Fruit fly (Drosophila melanogaster) whole organism, embryonic: ENCODE measurements around the gene ppk13.
A peak's percentile ranks its signal among the peaks of the same experiment; 100 is the strongest.

Experiments used
- Abd-B ChIP-seq: fragments of 200-800 bp; sonication (Bioruptor generic); optimal IDR thresholded peaks from 2 replicates; lab custom pipeline; 2018; ENCODE audit warnings: missing biosample characterization, mild to moderate bottlenecking, missing genetic modification characterization, moderate library complexity
- Antp ChIP-seq: fragments of 200-800 bp; sonication (Bioruptor generic); optimal IDR thresholded peaks from 3 replicates; lab custom pipeline; 2016; ENCODE audit warnings: missing biosample characterization, missing genetic modification characterization
- Atf3 ChIP-seq: fragments of 200-800 bp; sonication (Bioruptor generic); optimal IDR thresholded peaks from 3 replicates; lab custom pipeline; 2016; ENCODE audit warnings: missing biosample characterization, missing genetic modification characterization
- Atf6 ChIP-seq: fragments of 200-800 bp; sonication (Bioruptor generic); IDR thresholded peaks from 2 replicates; pipeline ENCODE4 v1.3.6; 2022; ENCODE audit warnings: missing biosample characterization, missing genetic modification characterization
- BEAF-32 ChIP-seq: fragments of 200-800 bp; sonication (Bioruptor generic); optimal IDR thresholded peaks from 3 replicates; lab custom pipeline; 2017; ENCODE audit warnings: missing biosample characterization, missing genetic modification characterization, mild to moderate bottlenecking, moderate library complexity, missing genetic modification reagents
- CG10431 ChIP-seq: fragments of 200-800 bp; sonication (Bioruptor generic); optimal IDR thresholded peaks from 3 replicates; lab custom pipeline; 2018; ENCODE audit warnings: missing biosample characterization, mild to moderate bottlenecking, missing genetic modification characterization
- CG13123 ChIP-seq: fragments of 200-800 bp; sonication (Bioruptor generic); optimal IDR thresholded peaks from 2 replicates; lab custom pipeline; 2016; ENCODE audit warnings: missing biosample characterization, missing genetic modification characterization
- CG13775 ChIP-seq: fragments of 200-800 bp; sonication (Bioruptor generic); optimal IDR thresholded peaks from 3 replicates; lab custom pipeline; 2017; ENCODE audit warnings: missing biosample characterization, mild to moderate bottlenecking, missing genetic modification characterization
- CG15269 ChIP-seq: fragments of 200-800 bp; sonication (Bioruptor generic); optimal IDR thresholded peaks from 2 replicates; lab custom pipeline; 2018; ENCODE audit warnings: missing biosample characterization, mild to moderate bottlenecking, missing genetic modification characterization, moderate library complexity
- CG15514 ChIP-seq: fragments of 200-800 bp; sonication (Bioruptor generic); optimal IDR thresholded peaks from 3 replicates; lab custom pipeline; 2017; ENCODE audit warnings: missing biosample characterization, missing genetic modification characterization, mild to moderate bottlenecking, moderate library complexity, missing genetic modification reagents
- CG15696 ChIP-seq: fragments of 200-800 bp; sonication (Bioruptor generic); optimal IDR thresholded peaks from 2 replicates; lab custom pipeline; 2019; ENCODE audit warnings: missing biosample characterization, mild to moderate bottlenecking, missing genetic modification characterization, moderate library complexity
- CG17186 ChIP-seq: fragments of 200-800 bp; sonication (Bioruptor generic); optimal IDR thresholded peaks from 3 replicates; lab custom pipeline; 2017; ENCODE audit warnings: missing biosample characterization, missing genetic modification reagents, missing genetic modification characterization
- CG17328 ChIP-seq: fragments of 200-800 bp; sonication (Bioruptor generic); IDR thresholded peaks from 2 replicates; pipeline ENCODE4 v1.3.6; 2022; ENCODE audit warnings: missing biosample characterization, missing genetic modification characterization
- CG18011 ChIP-seq: fragments of 200-800 bp; sonication (Bioruptor generic); optimal IDR thresholded peaks from 2 replicates; lab custom pipeline; 2017; ENCODE audit warnings: missing biosample characterization, missing genetic modification characterization, mild to moderate bottlenecking, moderate library complexity, missing genotype
- CG34422 ChIP-seq: fragments of 200-800 bp; sonication (Bioruptor generic); IDR thresholded peaks from 3 replicates; pipeline ENCODE4 v1.3.6; 2022; ENCODE audit warnings: missing biosample characterization, missing genetic modification characterization
- CG5953 ChIP-seq: fragments of 200-800 bp; sonication (Bioruptor generic); IDR thresholded peaks from 2 replicates; pipeline ENCODE4 v1.3.6; 2022; ENCODE audit warnings: missing biosample characterization, missing genetic modification characterization
- CG7987 ChIP-seq: fragments of 200-800 bp; sonication (Bioruptor generic); optimal IDR thresholded peaks from 2 replicates; lab custom pipeline; 2018; ENCODE audit warnings: missing biosample characterization, mild to moderate bottlenecking, missing genetic modification characterization, moderate library complexity
- CG8944 ChIP-seq: fragments of 200-800 bp; sonication (Bioruptor generic); optimal IDR thresholded peaks from 3 replicates; lab custom pipeline; 2016; ENCODE audit warnings: missing biosample characterization, missing genetic modification characterization
- CG9817 ChIP-seq: fragments of 200-800 bp; sonication (Bioruptor generic); optimal IDR thresholded peaks from 2 replicates; lab custom pipeline; 2018; ENCODE audit warnings: missing biosample characterization, mild to moderate bottlenecking, missing genetic modification characterization, moderate library complexity
- CoRest ChIP-seq: fragments of 200-800 bp; sonication (Bioruptor generic); optimal IDR thresholded peaks from 3 replicates; lab custom pipeline; 2018; ENCODE audit warnings: missing biosample characterization, mild to moderate bottlenecking, missing genetic modification characterization, moderate library complexity
- Eip74EF ChIP-seq, 2 experiments: fragments of 200-800 bp in 1 of 2; fragments of >200 bp in 1 of 2; sonication (Bioruptor generic) in 1 of 2; optimal IDR thresholded peaks; 2 replicates each; lab custom pipeline; 2017 to 2019; ENCODE audit warnings: missing biosample characterization in 2 of 2, missing genetic modification characterization in 2 of 2, mild to moderate bottlenecking in 1 of 2, moderate library complexity in 1 of 2
- Ets97D ChIP-seq: fragments of 200-800 bp; sonication (Bioruptor generic); optimal IDR thresholded peaks from 3 replicates; lab custom pipeline; 2016; ENCODE audit warnings: missing biosample characterization, missing genetic modification characterization
- Fer2 ChIP-seq: fragments of 200-800 bp; sonication (Bioruptor generic); optimal IDR thresholded peaks from 2 replicates; lab custom pipeline; 2018; ENCODE audit warnings: missing biosample characterization, mild to moderate bottlenecking, missing genetic modification characterization, moderate library complexity
- HmgD ChIP-seq: fragments of 200-800 bp; sonication (Bioruptor generic); optimal IDR thresholded peaks from 3 replicates; lab custom pipeline; 2016; ENCODE audit warnings: missing biosample characterization, missing genetic modification characterization
- MBD-R2 ChIP-seq: fragments of 200-800 bp; sonication (Bioruptor generic); IDR thresholded peaks from 2 replicates; pipeline ENCODE4 v1.3.6; 2022; ENCODE audit warnings: missing biosample characterization, missing genetic modification characterization
- Neu2 ChIP-seq: fragments of 200-800 bp; sonication (Bioruptor generic); optimal IDR thresholded peaks from 3 replicates; lab custom pipeline; 2016; ENCODE audit warnings: missing biosample characterization, missing genetic modification characterization, borderline replicate concordance
- NfI ChIP-seq: fragments of 200-800 bp; sonication (Bioruptor generic); optimal IDR thresholded peaks from 3 replicates; lab custom pipeline; 2018; ENCODE audit warnings: missing biosample characterization, mild to moderate bottlenecking, missing genetic modification characterization, moderate library complexity
- Poxn ChIP-seq: fragments of 200-800 bp; sonication (Bioruptor generic); IDR thresholded peaks from 2 replicates; pipeline ENCODE4 v1.3.6; 2022; ENCODE audit warnings: missing biosample characterization, missing genetic modification characterization
- cato ChIP-seq: fragments of 200-800 bp; sonication (Bioruptor generic); optimal IDR thresholded peaks from 2 replicates; lab custom pipeline; 2016; ENCODE audit warnings: missing biosample characterization, missing genetic modification characterization, borderline replicate concordance
- fru ChIP-seq: fragments of >200 bp; optimal IDR thresholded peaks from 2 replicates; lab custom pipeline; 2017
- fu2 ChIP-seq: fragments of 200-800 bp; sonication (Bioruptor generic); optimal IDR thresholded peaks from 2 replicates; lab custom pipeline; 2016; ENCODE audit warnings: missing biosample characterization, missing genetic modification characterization
- grn ChIP-seq: fragments of 200-800 bp; sonication (Bioruptor generic); optimal IDR thresholded peaks from 3 replicates; lab custom pipeline; 2017; ENCODE audit warnings: missing biosample characterization, missing genetic modification characterization
- gsb ChIP-seq: fragments of 200-800 bp; sonication (Bioruptor generic); IDR thresholded peaks from 2 replicates; pipeline ENCODE4 v1.3.6; 2022; ENCODE audit warnings: missing biosample characterization, missing genetic modification characterization
- her ChIP-seq: fragments of 200-800 bp; sonication (Bioruptor generic); optimal IDR thresholded peaks from 2 replicates; lab custom pipeline; 2016; ENCODE audit warnings: missing biosample characterization, missing genetic modification characterization
- lab ChIP-seq: fragments of 200-800 bp; sonication (Bioruptor generic); optimal IDR thresholded peaks from 3 replicates; lab custom pipeline; 2017; ENCODE audit warnings: missing biosample characterization, missing genetic modification characterization, mild to moderate bottlenecking, moderate library complexity, missing genetic modification reagents
- nmo ChIP-seq: fragments of 200-800 bp; sonication (Bioruptor generic); optimal IDR thresholded peaks from 2 replicates; lab custom pipeline; 2018; ENCODE audit warnings: missing biosample characterization, mild to moderate bottlenecking, missing genetic modification characterization, moderate library complexity
- odd ChIP-seq: fragments of 200-800 bp; sonication (Bioruptor generic); optimal IDR thresholded peaks from 2 replicates; lab custom pipeline; 2017; ENCODE audit warnings: missing biosample characterization, mild to moderate bottlenecking, missing genetic modification characterization
- otp ChIP-seq: fragments of 200-800 bp; sonication (Bioruptor generic); IDR thresholded peaks from 3 replicates; pipeline ENCODE4, ENCODE4 v1.3.6; 2022; ENCODE audit warnings: missing biosample characterization, missing genetic modification characterization
- pum ChIP-seq: fragments of 200-800 bp; sonication (Bioruptor generic); optimal IDR thresholded peaks from 2 replicates; lab custom pipeline; 2016; ENCODE audit warnings: missing biosample characterization, missing genetic modification characterization
- repo ChIP-seq: fragments of 200-800 bp; sonication (Bioruptor generic); optimal IDR thresholded peaks from 2 replicates; lab custom pipeline; 2016; ENCODE audit warnings: missing biosample characterization, missing genetic modification characterization
- sim ChIP-seq: fragments of 200-800 bp; sonication (Bioruptor generic); IDR thresholded peaks from 2 replicates; pipeline ENCODE4 v1.3.6; 2022; ENCODE audit warnings: missing biosample characterization, missing genetic modification characterization
- sisA ChIP-seq: fragments of 200-800 bp; sonication (Bioruptor generic); IDR thresholded peaks from 2 replicates; pipeline ENCODE4 v1.3.6; 2022; ENCODE audit warnings: missing biosample characterization, missing genetic modification characterization
- slbo ChIP-seq: fragments of 200-800 bp; sonication (Bioruptor generic); IDR thresholded peaks from 2 replicates; pipeline ENCODE4 v1.3.6; 2022; ENCODE audit warnings: missing biosample characterization, missing genetic modification characterization
- slp2 ChIP-seq: fragments of 200-800 bp; sonication (Bioruptor generic); optimal IDR thresholded peaks from 2 replicates; lab custom pipeline; 2016; ENCODE audit warnings: missing biosample characterization, missing genetic modification characterization
- stwl ChIP-seq: fragments of 200-800 bp; sonication (Bioruptor generic); optimal IDR thresholded peaks from 3 replicates; lab custom pipeline; 2018; ENCODE audit warnings: missing biosample characterization, mild to moderate bottlenecking, missing genetic modification characterization, moderate library complexity
- twi ChIP-seq: fragments of 200-800 bp; optimal IDR thresholded peaks from 2 replicates; lab custom pipeline; 2019; ENCODE audit warnings: missing biosample characterization, mild to moderate bottlenecking, missing genetic modification characterization, moderate library complexity
- unc-4 ChIP-seq: fragments of 200-800 bp; sonication (Bioruptor generic); IDR thresholded peaks from 2 replicates; pipeline ENCODE4 v1.3.6; 2022; ENCODE audit warnings: missing biosample characterization, missing genetic modification characterization; ENCODE audit not compliant: partially characterized antibody
- wek ChIP-seq: fragments of 200-800 bp; sonication (Bioruptor generic); optimal IDR thresholded peaks from 3 replicates; lab custom pipeline; 2018; ENCODE audit warnings: missing biosample characterization, mild to moderate bottlenecking, missing genetic modification characterization, moderate library complexity

Gene ppk13

dm6 chr2L:21051873-21052736 is 36.4 kb downstream of the ppk13 start, which contains the start of gene CG42238 (continued):
- TF ChIP-seq CG15514 (peak; percentile 74), sim (no peak), CG13775 (GFP tag; lab: Kevin White, UChicago) (no peak), CG10431 (GFP tag; lab: Kevin White, UChicago) (no peak), nmo (peak; percentile 41), HmgD (GFP tag; lab: Kevin White, UChicago) (peak; percentile 81), CG8944 (GFP tag; lab: Kevin White, UChicago) (no peak), Ets97D (GFP tag; lab: Kevin White, UChicago) (peak; percentile 28), odd (GFP tag; lab: Kevin White, UChicago) (no peak), CoRest (tag; lab: Kevin White, UChicago) (peak; percentile 24), CG13123 (no peak), gsb (GFP tag; lab: Robert Waterston, UW) (no peak), Antp (no peak), CG15696 (tag; lab: Kevin White, UChicago) (no peak), Poxn (GFP tag; lab: Robert Waterston, UW) (no peak), sisA (peak; percentile 6; the same call in 1 of the 2 replicates), wek (GFP tag; lab: Kevin White, UChicago) (no peak), twi (tag; lab: Kevin White, UChicago) (no peak), lab (GFP tag; lab: Kevin White, UChicago) (no peak), stwl (tag; lab: Kevin White, UChicago) (peak; percentile 80), CG5953 (GFP tag; lab: Robert Waterston, UW) (peak; percentile 31; the same call in 1 of the 2 replicates), cato (GFP tag; lab: Kevin White, UChicago) (no peak), unc-4 (GFP tag; lab: Robert Waterston, UW) (no peak), grn (GFP tag; lab: Kevin White, UChicago) (no peak), fu2 (GFP tag; lab: Kevin White, UChicago) (no peak), Eip74EF (GFP tag; optimal IDR thresholded peaks at IDR 0.05; lab: Kevin White, UChicago) (no peak), CG17186 (peak; percentile 36), CG18011 (GFP tag; lab: Kevin White, UChicago) (peak; percentile 96), slbo (GFP tag; lab: Robert Waterston, UW) (0 out of 2 replicates have a peak, but pooled peaks have one; percentile 13), Atf3 (GFP tag; lab: Kevin White, UChicago) (no peak), pum (GFP tag; lab: Kevin White, UChicago) (no peak), her (GFP tag; lab: Kevin White, UChicago) (peak; percentile 41), NfI (no peak), MBD-R2 (GFP tag; lab: Robert Waterston, UW) (0 out of 2 replicates have a peak, but pooled peaks have one; percentile 15), Atf6 (no peak), fru (lab: Kevin White, UChicago) (no peak), BEAF-32 (GFP tag; lab: Kevin White, UChicago) (peak; percentile 36), repo (peak; percentile 1), slp2 (no peak), CG7987 (GFP tag; lab: Kevin White, UChicago) (peak; percentile 28), CG17328 (0 out of 2 replicates have a peak, but pooled peaks have one; percentile 21), Abd-B (GFP tag; lab: Kevin White, UChicago) (peak; percentile 29), CG34422 (GFP tag; lab: Robert Waterston, UW) (peak; percentile 60; the same call in 1 of the 3 replicates), Fer2 (tag; lab: Kevin White, UChicago) (no peak), CG15269 (tag; lab: Kevin White, UChicago) (no peak), CG9817 (tag; lab: Kevin White, UChicago) (no peak), Neu2 (GFP tag; lab: Kevin White, UChicago) (no peak), otp (peak; percentile 22; the same call in 1 of the 3 replicates)
